Worm (Caenorhabditis elegans) whole organism, L3 larva: Measurements from ENCODE around the gene B0334.10.

Source experiments
- R02D3.7 ChIP-seq: fragments of 150-350 bp; optimal IDR thresholded peaks from 2 replicates; lab custom pipeline; 2014; ENCODE audit warnings: missing biosample characterization, missing genetic modification characterization
- ZK546.5 ChIP-seq: sonication (generic microtip); optimal IDR thresholded peaks from 2 replicates; lab custom pipeline; 2017; ENCODE audit warnings: missing biosample characterization, missing genetic modification characterization
- elt-3 ChIP-seq, 3 experiments: fragments of 150-350 bp in 1 of 3; sonication (generic microtip) in 2 of 3; optimal IDR thresholded peaks; 2 replicates in 2 of 3; 4 replicates in 1 of 3; lab custom pipeline; 2014 to 2017; ENCODE audit warnings: missing biosample characterization in 3 of 3, missing genetic modification characterization in 3 of 3
- hmg-11 ChIP-seq: sonication (generic microtip); optimal IDR thresholded peaks from 2 replicates; lab custom pipeline; 2016; ENCODE audit warnings: missing genetic modification characterization, missing compliant biosample characterization
- lin-15B ChIP-seq: fragments of 150-350 bp; optimal IDR thresholded peaks from 2 replicates; lab custom pipeline; 2014; ENCODE audit warnings: missing biosample characterization, missing genetic modification characterization
- mdl-1 ChIP-seq: fragments of 150-350 bp; optimal IDR thresholded peaks from 2 replicates; lab custom pipeline; 2014; ENCODE audit warnings: missing biosample characterization, missing genetic modification characterization
- nhr-11 ChIP-seq: fragments of 150-350 bp; optimal IDR thresholded peaks from 2 replicates; lab custom pipeline; 2014; ENCODE audit warnings: missing biosample characterization, missing genetic modification characterization
- nhr-25 ChIP-seq: sonication (generic microtip); optimal IDR thresholded peaks from 2 replicates; lab custom pipeline; 2017; ENCODE audit warnings: missing biosample characterization, missing genetic modification characterization
- nhr-76 ChIP-seq: fragments of 150-350 bp; sonication (generic microtip); optimal IDR thresholded peaks from 5 replicates; lab custom pipeline; 2014; ENCODE audit warnings: missing biosample characterization, missing genetic modification characterization
- nhr-77 ChIP-seq: fragments of 150-350 bp; optimal IDR thresholded peaks from 2 replicates; lab custom pipeline; 2014; ENCODE audit warnings: missing biosample characterization, missing genetic modification characterization
- pqm-1 ChIP-seq: fragments of 150-350 bp; optimal IDR thresholded peaks from 2 replicates; lab custom pipeline; 2017; ENCODE audit warnings: missing biosample characterization, missing genetic modification characterization, inconsistent platforms
- sea-2 ChIP-seq: fragments of 150-350 bp; sonication (generic microtip); optimal IDR thresholded peaks from 4 replicates; lab custom pipeline; 2014; ENCODE audit warnings: missing biosample characterization, missing genetic modification reagents, missing genetic modification characterization
- skn-1 ChIP-seq: fragments of 150-350 bp; optimal IDR thresholded peaks from 2 replicates; lab custom pipeline; 2014; ENCODE audit warnings: missing biosample characterization, missing genetic modification characterization
- snpc-4 ChIP-seq: fragments of 150-350 bp; optimal IDR thresholded peaks from 2 replicates; lab custom pipeline; 2014; ENCODE audit warnings: missing biosample characterization, missing genetic modification characterization

- TF ChIP-seq pqm-1 (tag; lab: Kevin White, UChicago) (no peak), mdl-1 (tag; lab: Kevin White, UChicago) (no peak), ZK546.5 (no peak), nhr-11 (tag; lab: Kevin White, UChicago) (no peak), sea-2 (GFP tag; lab: Kevin White, UChicago) (no peak), nhr-76 (tag; lab: Kevin White, UChicago) (no peak), nhr-25 (tag; lab: Kevin White, UChicago) (no peak), lin-15B (no peak), nhr-77 (tag; lab: Kevin White, UChicago) (no peak), skn-1 (tag; lab: Kevin White, UChicago) (no peak), snpc-4 (tag; lab: Kevin White, UChicago) (no peak), R02D3.7 (no peak), hmg-11 (tag; lab: Kevin White, UChicago) (no peak), elt-3 (tag; optimal IDR thresholded peaks at IDR 0.05; lab: Kevin White, UChicago) (no peak)
Observed at ce11 chrII:11545952-11546325, 27.7 kb downstream of the B0334.10 start.
